Worm (Caenorhabditis elegans): ENCODE results near the gene panl-2.

DNA sequence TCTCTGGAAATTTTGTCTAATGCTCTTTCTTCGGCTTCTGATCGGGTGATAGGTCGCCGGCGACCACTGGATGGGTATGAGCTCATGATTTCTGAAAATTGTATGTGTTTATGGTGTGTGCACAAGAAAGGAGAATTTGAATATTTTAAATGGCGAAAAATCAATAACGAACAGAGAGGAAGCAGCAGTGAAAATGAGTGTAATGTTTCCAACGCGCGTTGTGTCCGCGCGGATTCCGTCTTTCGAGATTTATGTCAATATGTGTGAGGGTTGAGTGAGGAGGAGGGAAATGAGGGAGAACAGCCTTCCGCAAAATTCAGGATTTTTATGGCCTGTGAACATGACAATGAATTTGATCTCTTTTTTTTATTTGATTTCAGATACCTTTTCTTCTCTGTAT is 39.2 kb downstream of the panl-2 start, which contains the start of gene flap-1:
- no peak for TF ChIP-seq elt-1 (tag; optimal IDR thresholded peaks at IDR 0.05; ENCODE audit: borderline replicate concordance, insufficient read depth)
- TF ChIP-seq nhr-12 (tag; optimal IDR thresholded peaks at IDR 0.05), result no peak
- TF ChIP-seq unc-62 (GFP tag; optimal IDR thresholded peaks at IDR 0.05), result no peak
- no peak for TF ChIP-seq nhr-28 (tag; optimal IDR thresholded peaks at IDR 0.05)
